Fruit fly (Drosophila melanogaster) S2 (cell line): ENCODE results near the gene bgm.

Experiments
- CG8478 ChIP-seq: fragments of >200 bp; optimal IDR thresholded peaks from 2 replicates; lab custom pipeline; 2018
- CTCF ChIP-seq, 2 experiments: fragments of >200 bp; optimal IDR thresholded peaks; 2 replicates each; lab custom pipeline; 2018

dm6 chr2L:14012304-14013054 lies at the start of gene bgm:
- TF ChIP-seq CTCF (optimal IDR thresholded peaks at IDR 0.05; lab: Kevin White, UChicago) (no peak), CG8478 (lab: Kevin White, UChicago) (no peak)
